Worm (Caenorhabditis elegans) whole organism, L2 larva: ENCODE results near the gene rpl-9.
A peak's percentile ranks its signal among the peaks of the same experiment; 100 is the strongest.

Experiments
- F13H6.1 ChIP-seq: sonication (generic microtip); optimal IDR thresholded peaks from 2 replicates; lab custom pipeline; 2016; ENCODE audit warnings: missing genetic modification characterization, missing compliant biosample characterization
- R02D3.7 ChIP-seq: fragments of 150-350 bp; optimal IDR thresholded peaks from 2 replicates; lab custom pipeline; 2014; ENCODE audit warnings: missing biosample characterization, missing genetic modification characterization
- Y55F3AM.14 ChIP-seq: fragments of 200-800 bp; sonication (Bioruptor generic); optimal IDR thresholded peaks from 2 replicates; lab custom pipeline; 2018; ENCODE audit warnings: mild to moderate bottlenecking, missing genetic modification characterization, missing compliant biosample characterization
- aly-2 ChIP-seq: fragments of 150-350 bp; optimal IDR thresholded peaks from 2 replicates; lab custom pipeline; 2014; ENCODE audit warnings: missing biosample characterization, missing genetic modification characterization
- ceh-16 ChIP-seq: fragments of 150-350 bp; optimal IDR thresholded peaks from 2 replicates; lab custom pipeline; 2014; ENCODE audit warnings: missing biosample characterization, missing genetic modification characterization
- ceh-82 ChIP-seq: fragments of 150-350 bp; optimal IDR thresholded peaks from 2 replicates; lab custom pipeline; 2014; ENCODE audit warnings: missing biosample characterization, missing genetic modification characterization
- crh-2 ChIP-seq: sonication (generic microtip); optimal IDR thresholded peaks from 2 replicates; lab custom pipeline; 2017; ENCODE audit warnings: missing biosample characterization, missing genetic modification characterization
- dmd-4 ChIP-seq: sonication (generic microtip); optimal IDR thresholded peaks from 2 replicates; lab custom pipeline; 2017; ENCODE audit warnings: missing biosample characterization, missing genetic modification characterization
- elt-1 ChIP-seq: fragments of 150-350 bp; optimal IDR thresholded peaks from 2 replicates; lab custom pipeline; 2014; ENCODE audit warnings: missing biosample characterization, missing genetic modification characterization
- elt-3 ChIP-seq: sonication (generic microtip); optimal IDR thresholded peaks from 2 replicates; lab custom pipeline; 2017; ENCODE audit warnings: missing biosample characterization, missing genetic modification characterization
- lin-13 ChIP-seq: fragments of 150-350 bp; optimal IDR thresholded peaks from 2 replicates; lab custom pipeline; 2014; ENCODE audit warnings: missing biosample characterization, missing genetic modification reagents, missing genetic modification characterization
- lsy-2 ChIP-seq, 2 experiments: fragments of 150-350 bp in 1 of 2; sonication (generic microtip) in 1 of 2; optimal IDR thresholded peaks; 2 replicates each; lab custom pipeline; 2014 to 2017; ENCODE audit warnings: missing biosample characterization in 2 of 2, missing genetic modification characterization in 2 of 2
- mab-5 ChIP-seq: fragments of 150-350 bp; optimal IDR thresholded peaks from 2 replicates; lab custom pipeline; 2014; ENCODE audit warnings: missing biosample characterization, missing genetic modification characterization
- mdl-1 ChIP-seq, 2 experiments: fragments of 150-350 bp in 1 of 2; sonication (generic microtip) in 1 of 2; optimal IDR thresholded peaks; 2 replicates each; lab custom pipeline; 2017; ENCODE audit warnings: missing biosample characterization in 2 of 2, missing genetic modification characterization in 2 of 2
- nhr-11 ChIP-seq: fragments of 150-350 bp; optimal IDR thresholded peaks from 2 replicates; lab custom pipeline; 2014; ENCODE audit warnings: missing biosample characterization, missing genetic modification characterization
- nhr-12 ChIP-seq: fragments of 150-350 bp; optimal IDR thresholded peaks from 2 replicates; lab custom pipeline; 2014; ENCODE audit warnings: missing biosample characterization, missing genetic modification characterization
- nhr-129 ChIP-seq: fragments of 150-350 bp; optimal IDR thresholded peaks from 2 replicates; lab custom pipeline; 2014; ENCODE audit warnings: missing biosample characterization, missing genetic modification characterization
- nhr-21 ChIP-seq: fragments of 150-350 bp; optimal IDR thresholded peaks from 2 replicates; lab custom pipeline; 2014; ENCODE audit warnings: missing biosample characterization, missing genetic modification characterization
- nhr-23 ChIP-seq: fragments of 150-350 bp; optimal IDR thresholded peaks from 2 replicates; lab custom pipeline; 2014; ENCODE audit warnings: missing biosample characterization, missing genetic modification reagents, missing genetic modification characterization
- nhr-237 ChIP-seq: fragments of 150-350 bp; optimal IDR thresholded peaks from 2 replicates; lab custom pipeline; 2014; ENCODE audit warnings: missing biosample characterization, missing genetic modification characterization
- nhr-25 ChIP-seq: fragments of 150-350 bp; sonication (generic microtip); optimal IDR thresholded peaks from 3 replicates; lab custom pipeline; 2014; ENCODE audit warnings: missing biosample characterization, missing genetic modification characterization
- nhr-6 ChIP-seq: fragments of 150-350 bp; optimal IDR thresholded peaks from 2 replicates; lab custom pipeline; 2014; ENCODE audit warnings: missing biosample characterization, missing genetic modification characterization
- nhr-77 ChIP-seq: fragments of 150-350 bp; optimal IDR thresholded peaks from 2 replicates; lab custom pipeline; 2014; ENCODE audit warnings: missing biosample characterization, missing genetic modification characterization
- peb-1 ChIP-seq: fragments of 150-350 bp; optimal IDR thresholded peaks from 2 replicates; lab custom pipeline; 2014; ENCODE audit warnings: missing biosample characterization, missing genetic modification characterization
- sem-4 ChIP-seq: fragments of 150-350 bp; optimal IDR thresholded peaks from 2 replicates; lab custom pipeline; 2014; ENCODE audit warnings: missing biosample characterization, missing genetic modification reagents, missing genetic modification characterization
- sma-3 ChIP-seq: sonication (generic microtip); optimal IDR thresholded peaks from 2 replicates; lab custom pipeline; 2016; ENCODE audit warnings: missing genetic modification reagents, missing genetic modification characterization, missing compliant biosample characterization
- sma-9 ChIP-seq, 2 experiments: fragments of 150-350 bp in 1 of 2; sonication (generic microtip) in 1 of 2; optimal IDR thresholded peaks; 2 replicates each; lab custom pipeline; 2014 to 2016; ENCODE audit warnings: missing genetic modification characterization in 2 of 2, mild to moderate bottlenecking in 1 of 2, missing biosample characterization in 1 of 2, missing compliant biosample characterization in 1 of 2, missing genetic modification reagents in 1 of 2, moderate library complexity in 1 of 2
- snpc-4 ChIP-seq: fragments of 150-350 bp; optimal IDR thresholded peaks from 2 replicates; lab custom pipeline; 2014; ENCODE audit warnings: missing biosample characterization, missing genetic modification characterization
- unc-39 ChIP-seq: fragments of 150-350 bp; optimal IDR thresholded peaks from 2 replicates; lab custom pipeline; 2014; ENCODE audit warnings: missing biosample characterization, missing genetic modification characterization
- unc-55 ChIP-seq: fragments of 150-350 bp; sonication (generic microtip); optimal IDR thresholded peaks from 3 replicates; lab custom pipeline; 2014; ENCODE audit warnings: missing biosample characterization, missing genetic modification reagents, missing genetic modification characterization
- unc-62 ChIP-seq: fragments of 150-350 bp; optimal IDR thresholded peaks from 2 replicates; lab custom pipeline; 2014; ENCODE audit warnings: missing biosample characterization, missing genetic modification reagents, missing genetic modification characterization
- zag-1 ChIP-seq: fragments of 150-350 bp; optimal IDR thresholded peaks from 2 replicates; lab custom pipeline; 2014; ENCODE audit warnings: missing biosample characterization, missing genetic modification characterization
- ztf-11 ChIP-seq: sonication (generic microtip); optimal IDR thresholded peaks from 2 replicates; lab custom pipeline; 2017; ENCODE audit warnings: missing biosample characterization, missing genetic modification characterization
- ztf-4 ChIP-seq: fragments of 150-350 bp; optimal IDR thresholded peaks from 2 replicates; lab custom pipeline; 2014; ENCODE audit warnings: missing biosample characterization, missing genetic modification characterization

rpl-9 gene

ce11 chrIII:7558658-7559057 lies 14.0 kb downstream of the rpl-9 start:
- TF ChIP-seq nhr-11 (tag; lab: Kevin White, UChicago) (no peak), crh-2 (tag; lab: Kevin White, UChicago) (no peak), ceh-16 (tag; lab: Kevin White, UChicago) (no peak), sem-4 (tag; lab: Kevin White, UChicago) (no peak), aly-2 (no peak), nhr-77 (tag; lab: Kevin White, UChicago) (no peak), elt-3 (tag; lab: Kevin White, UChicago) (no peak), nhr-12 (tag; lab: Kevin White, UChicago) (no peak), F13H6.1 (tag; lab: Kevin White, UChicago) (no peak), snpc-4 (no peak), dmd-4 (no peak), nhr-21 (no peak), sma-9 (GFP tag; optimal IDR thresholded peaks at IDR 0.05; lab: Kevin White, UChicago) (no peak), sma-9 (tag; optimal IDR thresholded peaks at IDR 0.05; lab: Kevin White, UChicago) (no peak)

DNA sequence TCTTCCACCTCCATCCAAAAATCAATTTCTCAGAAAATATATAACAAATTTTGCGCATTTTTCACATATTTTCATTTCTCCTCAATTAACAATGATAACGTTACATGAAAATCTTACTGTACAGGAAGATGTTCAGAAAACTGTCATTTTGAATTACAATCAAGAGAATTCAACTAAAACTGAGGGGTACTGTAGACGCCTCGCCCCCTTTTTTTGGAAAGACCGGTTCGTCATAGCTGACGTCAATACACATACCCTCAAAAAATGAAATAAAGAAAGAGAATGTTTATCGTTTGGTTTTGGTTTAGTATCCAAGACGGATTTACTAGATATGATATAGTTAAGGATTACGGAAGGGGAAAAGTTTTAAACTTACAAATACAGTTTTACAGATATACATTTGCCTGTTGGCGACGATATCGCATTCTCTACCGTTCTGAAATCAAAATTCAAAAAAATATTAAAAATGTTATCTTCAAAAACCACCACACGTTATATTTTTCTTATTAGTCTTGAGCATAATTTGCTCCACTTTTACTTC lies 14.6 kb downstream of the rpl-9 start:
- no peak for TF ChIP-seq ceh-16 (tag; lab: Kevin White, UChicago)
- no peak for TF ChIP-seq sem-4 (tag; lab: Kevin White, UChicago)
- no peak for TF ChIP-seq aly-2
- peak in 1 of 2 experiments; percentile 71 for TF ChIP-seq lsy-2 (tag; optimal IDR thresholded peaks at IDR 0.05; lab: Kevin White, UChicago)
- peak; percentile 11 for TF ChIP-seq sma-9 (GFP tag; optimal IDR thresholded peaks at IDR 0.05; lab: Kevin White, UChicago)
- TF ChIP-seq sma-9 (tag; optimal IDR thresholded peaks at IDR 0.05; lab: Kevin White, UChicago): no peak

DNA sequence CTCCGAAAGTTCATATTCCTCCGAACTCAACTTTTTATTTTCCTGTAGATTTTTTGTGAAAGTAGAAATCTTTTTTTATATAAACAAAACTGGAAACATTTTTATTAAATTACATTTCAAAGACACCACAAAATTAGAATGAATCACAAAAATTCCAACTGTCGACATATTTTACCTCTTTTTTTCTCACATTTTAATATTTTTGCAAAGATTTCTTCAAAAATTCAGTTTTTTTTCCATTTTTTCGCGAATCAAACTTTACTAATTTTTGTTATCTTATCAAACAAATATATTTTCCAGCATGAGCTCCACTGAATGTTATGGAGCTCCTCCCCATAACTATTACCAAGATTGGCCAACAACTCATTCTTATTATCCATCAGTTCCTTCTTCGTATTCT lies 17.3 kb downstream of the rpl-9 start, which contains the start of gene ceh-13:
TSS of gene ceh-13 (plus strand) at position 301 of the 400 bp plus-strand sequence.
- TF ChIP-seq nhr-21: no peak
- TF ChIP-seq R02D3.7: no peak
- TF ChIP-seq ceh-82 (tag; lab: Kevin White, UChicago): no peak
- no peak for TF ChIP-seq peb-1 (tag; lab: Kevin White, UChicago)
- TF ChIP-seq F13H6.1 (tag; lab: Kevin White, UChicago): no peak
- no peak for TF ChIP-seq unc-39 (tag; lab: Kevin White, UChicago)
- TF ChIP-seq mdl-1 (tag; optimal IDR thresholded peaks at IDR 0.05; lab: Kevin White, UChicago): no peak
- TF ChIP-seq elt-1 (tag; lab: Kevin White, UChicago): no peak
- TF ChIP-seq nhr-129 (tag; lab: Kevin White, UChicago): no peak
- no peak for TF ChIP-seq ztf-11 (tag; lab: Kevin White, UChicago)
- no peak for TF ChIP-seq nhr-23 (tag; lab: Kevin White, UChicago)
- TF ChIP-seq nhr-12 (tag; lab: Kevin White, UChicago): no peak

- TF ChIP-seq nhr-25 (tag; lab: Kevin White, UChicago) (peak; percentile 15), sma-9 (GFP tag; optimal IDR thresholded peaks at IDR 0.05; lab: Kevin White, UChicago) (peak; percentile 14), sma-9 (tag; optimal IDR thresholded peaks at IDR 0.05; lab: Kevin White, UChicago) (no peak), mab-5 (tag; lab: Kevin White, UChicago) (peak; percentile 97), unc-55 (GFP tag; lab: Kevin White, UChicago) (peak; percentile 64), ztf-4 (tag; lab: Kevin White, UChicago) (peak; percentile 8), nhr-6 (tag; lab: Kevin White, UChicago) (no peak), ceh-16 (tag; lab: Kevin White, UChicago) (peak; percentile 76), nhr-21 (no peak), Y55F3AM.14 (GFP tag; lab: Kevin White, UChicago) (peak; percentile 30), nhr-237 (tag; lab: Kevin White, UChicago) (no peak), unc-62 (GFP tag; lab: Kevin White, UChicago) (peak; percentile 76), lsy-2 (tag; optimal IDR thresholded peaks at IDR 0.05; lab: Kevin White, UChicago) (peak; percentile 35 to 78), sma-3 (GFP tag; lab: Kevin White, UChicago) (peak; percentile 10)
Measured at ce11 chrIII:7554697-7555145, 17.9 kb downstream of the rpl-9 start.

DNA sequence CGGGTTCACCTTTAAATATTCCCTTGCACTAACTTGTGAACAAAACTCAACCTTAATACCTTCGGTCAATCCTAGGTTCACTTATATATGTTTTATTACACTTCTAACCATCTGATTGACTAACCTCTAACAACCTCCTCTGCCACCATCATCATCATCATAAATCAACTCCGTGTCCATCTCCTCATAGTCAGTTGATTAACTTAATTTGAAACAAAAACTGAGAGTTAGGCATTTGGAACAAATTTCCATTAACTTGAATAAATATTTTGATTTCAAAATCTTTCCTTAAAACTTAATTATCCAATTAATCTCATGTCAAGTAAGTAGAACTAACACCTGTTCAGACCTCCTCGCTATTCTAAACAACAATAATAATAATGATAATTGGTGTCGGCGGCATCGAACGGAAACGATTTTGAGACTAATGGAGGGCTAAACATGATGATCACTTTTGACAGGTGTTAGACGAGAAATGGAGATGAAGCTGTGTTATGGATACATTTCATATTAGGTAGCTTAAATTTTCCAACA lies 18.9 kb downstream of the rpl-9 start:
- TF ChIP-seq nhr-77 (tag; lab: Kevin White, UChicago) (no peak), lin-13 (GFP tag; lab: Kevin White, UChicago) (no peak), ceh-82 (tag; lab: Kevin White, UChicago) (no peak), sma-9 (GFP tag; optimal IDR thresholded peaks at IDR 0.05; lab: Kevin White, UChicago) (no peak), sma-9 (tag; optimal IDR thresholded peaks at IDR 0.05; lab: Kevin White, UChicago) (no peak), zag-1 (tag; lab: Kevin White, UChicago) (no peak), unc-55 (GFP tag; lab: Kevin White, UChicago) (no peak), nhr-11 (tag; lab: Kevin White, UChicago) (no peak)
